Worm (Caenorhabditis elegans): ENCODE data around the gene F42A9.7.

F42A9.7 gene

DNA sequence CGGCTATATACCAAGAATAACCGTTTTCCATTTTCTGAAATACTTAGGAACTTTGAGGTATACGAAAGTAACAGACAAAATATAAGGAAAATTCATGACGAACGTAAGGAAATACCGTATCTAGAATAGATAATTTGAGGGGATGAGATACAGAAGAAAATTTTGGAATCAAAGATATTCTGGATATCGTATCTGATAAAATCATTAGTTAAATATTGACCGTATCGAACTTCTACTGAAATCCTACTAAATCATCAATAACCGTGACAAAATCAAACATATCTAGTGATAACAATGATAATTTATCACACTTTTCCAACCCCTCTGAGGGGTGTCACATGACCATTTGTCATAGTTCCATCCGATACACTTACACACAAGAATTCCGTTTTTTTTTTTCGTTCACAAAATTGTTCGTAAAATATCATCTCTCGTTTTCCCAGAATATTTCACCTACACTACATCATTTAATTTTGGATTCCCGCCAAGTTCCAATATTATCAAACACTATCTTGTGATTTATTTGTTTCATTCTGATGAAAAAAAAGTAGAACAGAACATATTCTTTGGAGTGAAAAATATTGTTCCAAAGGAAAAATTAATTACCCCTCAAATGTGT is 16.1 kb downstream of the F42A9.7 start, which contains the start of gene Y59H11AR.4:
Gene Y59H11AR.4 (minus strand): TSS at position 51 of the 619 bp plus-strand sequence.
- TF ChIP-seq madf-10 (tag; optimal IDR thresholded peaks at IDR 0.05) (no peak), bed-2 (GFP tag; IDR thresholded peaks at IDR 0.05) (no peak), hlh-26 (GFP tag; conservative IDR thresholded peaks at IDR 0.05) (no peak), attf-3 (GFP tag; conservative IDR thresholded peaks at IDR 0.05) (no peak), ccch-3 (GFP tag; optimal IDR thresholded peaks at IDR 0.05) (no peak), let-607 (tag; optimal IDR thresholded peaks at IDR 0.05) (no peak), snpc-3.4 (tag; optimal IDR thresholded peaks at IDR 0.05) (no peak), bed-1 (GFP tag; IDR thresholded peaks at IDR 0.05) (no peak)

DNA sequence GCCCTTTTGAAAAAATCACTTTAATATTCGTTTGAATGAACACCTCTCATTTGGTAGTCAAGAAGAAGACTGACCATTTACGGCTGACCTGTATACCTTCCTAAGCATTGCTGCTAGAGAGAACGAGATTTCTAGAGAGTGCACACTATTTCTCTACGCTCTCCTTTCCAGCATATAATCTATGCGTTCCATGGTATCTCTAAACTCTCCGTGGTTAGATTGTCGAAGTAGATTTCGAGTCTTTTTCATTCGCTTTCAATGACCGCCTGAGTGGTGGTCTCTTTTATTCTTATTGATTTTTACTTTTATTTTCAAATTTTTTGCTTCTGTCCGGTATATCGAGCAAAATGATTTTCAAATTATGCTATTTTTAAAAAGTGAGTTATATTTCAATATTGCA is 19.4 kb downstream of the F42A9.7 start:
- TF ChIP-seq somi-1 (GFP tag; optimal IDR thresholded peaks at IDR 0.05), result no peak
- no peak for TF ChIP-seq F23B12.7 (tag; optimal IDR thresholded peaks at IDR 0.05; ENCODE audit: insufficient read depth)
- TF ChIP-seq snpc-4 (GFP tag; optimal IDR thresholded peaks at IDR 0.05), result no peak
- TF ChIP-seq snpc-4 (tag; optimal IDR thresholded peaks at IDR 0.05), result no peak
- no peak for TF ChIP-seq F10E7.11 (tag; optimal IDR thresholded peaks at IDR 0.05)
- TF ChIP-seq unc-130 (GFP tag; optimal IDR thresholded peaks at IDR 0.05), result no peak
- no peak for TF ChIP-seq snpc-3.4 (tag; optimal IDR thresholded peaks at IDR 0.05)
- no peak for TF ChIP-seq him-1 (tag; optimal IDR thresholded peaks at IDR 0.05)
- TF ChIP-seq cebp-1 (GFP tag; IDR thresholded peaks at IDR 0.05), result no peak
- TF ChIP-seq cebp-1 (tag; optimal IDR thresholded peaks at IDR 0.05), result no peak
- no peak for TF ChIP-seq hlh-26 (GFP tag; conservative IDR thresholded peaks at IDR 0.05)
- TF ChIP-seq bed-1 (GFP tag; IDR thresholded peaks at IDR 0.05), result no peak
- no peak for TF ChIP-seq mes-4 (tag; optimal IDR thresholded peaks at IDR 0.05)
- no peak for TF ChIP-seq let-526 (GFP tag; IDR thresholded peaks at IDR 0.05)
- no peak for TF ChIP-seq lir-1 (GFP tag; conservative IDR thresholded peaks at IDR 0.05)
- TF ChIP-seq nhr-27 (tag; optimal IDR thresholded peaks at IDR 0.05), result no peak
- no peak for TF ChIP-seq attf-3 (GFP tag; conservative IDR thresholded peaks at IDR 0.05)
- no peak for TF ChIP-seq T26A5.8 (tag; optimal IDR thresholded peaks at IDR 0.05)
- no peak for TF ChIP-seq aptf-3 (GFP tag; IDR thresholded peaks at IDR 0.05)
- TF ChIP-seq lin-26 (GFP tag; IDR thresholded peaks at IDR 0.05), result no peak
- no peak for TF ChIP-seq ets-4 (GFP tag; optimal IDR thresholded peaks at IDR 0.05)
- TF ChIP-seq zim-3 (tag; optimal IDR thresholded peaks at IDR 0.05), result no peak

- TF ChIP-seq F57C9.4 (tag; optimal IDR thresholded peaks at IDR 0.05) (no peak), rec-8 (tag; optimal IDR thresholded peaks at IDR 0.05) (no peak), hlh-12 (tag; optimal IDR thresholded peaks at IDR 0.05) (no peak), ama-1 (optimal IDR thresholded peaks at IDR 0.05) (no peak), ama-1 (GFP tag; optimal IDR thresholded peaks at IDR 0.05) (no peak), snpc-1.1 (tag; optimal IDR thresholded peaks at IDR 0.05; ENCODE audit: insufficient read depth) (no peak), tbp1 (GFP tag; optimal IDR thresholded peaks at IDR 0.05) (no peak), lsl-1 (GFP tag; optimal IDR thresholded peaks at IDR 0.05) (no peak)
Observed at ce11 chrIV:8595767-8596166, 21.2 kb downstream of the F42A9.7 start, which contains the start of gene clec-181. clec-181 (plus strand) TSS chrIV:8596067.

DNA sequence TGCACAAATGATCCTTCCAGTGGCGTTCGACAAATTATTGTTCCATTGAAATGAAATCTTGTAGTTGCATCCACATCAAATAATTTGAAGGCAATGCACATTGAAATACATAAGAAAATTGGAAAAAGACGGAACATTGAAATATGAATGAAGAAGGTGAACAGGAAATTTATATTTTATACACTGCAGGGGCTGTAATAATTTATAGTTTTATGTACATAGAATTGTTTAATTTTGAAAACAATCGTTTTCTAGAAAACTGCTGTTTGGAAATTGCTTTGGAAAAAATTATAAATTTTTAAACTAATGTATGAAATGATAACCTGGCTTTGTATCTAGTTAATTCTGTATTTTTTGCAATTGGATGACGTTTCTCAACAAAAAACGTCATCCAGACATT is 21.6 kb downstream of the F42A9.7 start, which contains the start of gene Y59H11AR.3:
Gene Y59H11AR.3 (minus strand): TSS at position 101 of the 400 bp plus-strand sequence.
- TF ChIP-seq snpc-4 (GFP tag; optimal IDR thresholded peaks at IDR 0.05), result no peak
- no peak for TF ChIP-seq snpc-4 (tag; optimal IDR thresholded peaks at IDR 0.05)
- no peak for TF ChIP-seq mxl-1 (tag; optimal IDR thresholded peaks at IDR 0.05)
- TF ChIP-seq nfyb-1 (GFP tag; IDR thresholded peaks at IDR 0.05), result no peak
- TF ChIP-seq F57C9.4 (tag; optimal IDR thresholded peaks at IDR 0.05), result no peak
- no peak for TF ChIP-seq ceh-58 (GFP tag; IDR thresholded peaks at IDR 0.05)
- no peak for TF ChIP-seq ztf-18 (tag; optimal IDR thresholded peaks at IDR 0.05)
- no peak for TF ChIP-seq nfya-1 (tag; optimal IDR thresholded peaks at IDR 0.05; ENCODE audit: borderline replicate concordance, insufficient read depth)
- TF ChIP-seq ceh-100 (GFP tag; IDR thresholded peaks at IDR 0.05), result no peak
- TF ChIP-seq let-526 (GFP tag; IDR thresholded peaks at IDR 0.05), result no peak
- no peak for TF ChIP-seq rpc-1 (optimal IDR thresholded peaks at IDR 0.05)
- TF ChIP-seq rpc-1 (tag; optimal IDR thresholded peaks at IDR 0.05), result no peak
- TF ChIP-seq C06A6.2 (GFP tag; conservative IDR thresholded peaks at IDR 0.05), result no peak
- no peak for TF ChIP-seq zfh-2 (GFP tag; conservative IDR thresholded peaks at IDR 0.05)

Measured in whole organism, young adult.